Worm (Caenorhabditis elegans) whole organism, late embryonic: ENCODE measurements around the gene fem-1.

ENCODE experiments used
- C38D4.7 ChIP-seq: fragments of 200-800 bp; sonication (Bioruptor generic); optimal IDR thresholded peaks from 2 replicates; lab custom pipeline; 2018; ENCODE audit warnings: mild to moderate bottlenecking, missing genetic modification characterization, moderate library complexity, missing compliant biosample characterization
- K02D7.2 ChIP-seq: sonication (generic microtip); optimal IDR thresholded peaks from 2 replicates; lab custom pipeline; 2017; ENCODE audit warnings: mild to moderate bottlenecking, missing genetic modification characterization, missing compliant biosample characterization
- K09A11.1 ChIP-seq: sonication (generic microtip); optimal IDR thresholded peaks from 2 replicates; lab custom pipeline; 2017; ENCODE audit warnings: antibody characterized with exemption, mild to moderate bottlenecking, missing genetic modification characterization, missing compliant biosample characterization; ENCODE audit not compliant: insufficient read depth
- Y22D7AL.16 ChIP-seq: sonication (generic microtip); optimal IDR thresholded peaks from 2 replicates; lab custom pipeline; 2016; ENCODE audit warnings: missing genetic modification characterization, missing compliant biosample characterization
- ceh-19 ChIP-seq: fragments of 200-800 bp; sonication (Bioruptor generic); optimal IDR thresholded peaks from 2 replicates; lab custom pipeline; 2018; ENCODE audit warnings: mild to moderate bottlenecking, missing genetic modification characterization, missing compliant biosample characterization
- ceh-24 ChIP-seq: sonication (generic microtip); optimal IDR thresholded peaks from 2 replicates; lab custom pipeline; 2016; ENCODE audit warnings: mild to moderate bottlenecking, missing genetic modification characterization, missing compliant biosample characterization
- ceh-31 ChIP-seq: sonication (generic microtip); optimal IDR thresholded peaks from 2 replicates; lab custom pipeline; 2016; ENCODE audit warnings: missing genetic modification characterization, missing compliant biosample characterization
- ceh-48 ChIP-seq: sonication (generic microtip); optimal IDR thresholded peaks from 2 replicates; lab custom pipeline; 2016; ENCODE audit warnings: missing genetic modification characterization, inconsistent platforms, missing compliant biosample characterization
- che-1 ChIP-seq: sonication (generic microtip); optimal IDR thresholded peaks from 2 replicates; lab custom pipeline; 2016; ENCODE audit warnings: mild to moderate bottlenecking, missing genetic modification characterization, missing compliant biosample characterization
- ets-4 ChIP-seq: sonication (generic microtip); optimal IDR thresholded peaks from 2 replicates; lab custom pipeline; 2016; ENCODE audit warnings: missing genetic modification characterization, missing compliant biosample characterization
- fkh-10 ChIP-seq: fragments of 150-350 bp; optimal IDR thresholded peaks from 2 replicates; lab custom pipeline; 2014; ENCODE audit warnings: missing biosample characterization, missing genetic modification reagents, missing genetic modification characterization
- fkh-6 ChIP-seq: sonication (generic microtip); optimal IDR thresholded peaks from 2 replicates; lab custom pipeline; 2016; ENCODE audit warnings: missing genetic modification characterization, missing compliant biosample characterization
- hlh-13 ChIP-seq: fragments of 200-800 bp; sonication (Bioruptor generic); optimal IDR thresholded peaks from 2 replicates; lab custom pipeline; 2018; ENCODE audit warnings: mild to moderate bottlenecking, missing genetic modification characterization, missing compliant biosample characterization
- hlh-30 ChIP-seq: sonication (generic microtip); optimal IDR thresholded peaks from 2 replicates; lab custom pipeline; 2017; ENCODE audit warnings: antibody characterized with exemption, missing genetic modification characterization, missing compliant biosample characterization; ENCODE audit not compliant: insufficient read depth
- lin-11 ChIP-seq: fragments of 200-800 bp; sonication (Bioruptor generic); optimal IDR thresholded peaks from 2 replicates; lab custom pipeline; 2018; ENCODE audit warnings: mild to moderate bottlenecking, missing genetic modification characterization, missing compliant biosample characterization
- mec-3 ChIP-seq: sonication (generic microtip); optimal IDR thresholded peaks from 2 replicates; lab custom pipeline; 2016; ENCODE audit warnings: borderline replicate concordance, missing genetic modification characterization, missing compliant biosample characterization
- nfya-1 ChIP-seq: sonication (generic microtip); optimal IDR thresholded peaks from 2 replicates; lab custom pipeline; 2017; ENCODE audit warnings: missing genetic modification characterization, mild to moderate bottlenecking, missing compliant biosample characterization, antibody characterized with exemption, moderate library complexity
- nhr-232 ChIP-seq: sonication (generic microtip); optimal IDR thresholded peaks from 2 replicates; lab custom pipeline; 2016; ENCODE audit warnings: missing genetic modification characterization, missing compliant biosample characterization
- pax-1 ChIP-seq: fragments of 150-350 bp; optimal IDR thresholded peaks from 2 replicates; lab custom pipeline; 2014; ENCODE audit warnings: missing biosample characterization, missing genetic modification characterization
- pha-2 ChIP-seq: sonication (generic microtip); optimal IDR thresholded peaks from 2 replicates; lab custom pipeline; 2017; ENCODE audit warnings: mild to moderate bottlenecking, missing genetic modification characterization, missing compliant biosample characterization
- ref-2 ChIP-seq: sonication (generic microtip); optimal IDR thresholded peaks from 2 replicates; lab custom pipeline; 2016; ENCODE audit warnings: missing genetic modification characterization, missing compliant biosample characterization
- rnt-1 ChIP-seq: sonication (generic microtip); optimal IDR thresholded peaks from 2 replicates; lab custom pipeline; 2016; ENCODE audit warnings: missing genetic modification characterization, missing compliant biosample characterization
- sox-2 ChIP-seq: fragments of 200-800 bp; sonication (Bioruptor generic); IDR thresholded peaks from 2 replicates; pipeline ENCODE4 v1.3.6; 2022; ENCODE audit warnings: missing genetic modification reagents, missing genetic modification characterization, missing compliant biosample characterization
- syd-9 ChIP-seq: sonication (generic microtip); optimal IDR thresholded peaks from 2 replicates; lab custom pipeline; 2016; ENCODE audit warnings: mild to moderate bottlenecking, missing genetic modification characterization, moderate library complexity, missing compliant biosample characterization
- tbx-2 ChIP-seq: sonication (generic microtip); optimal IDR thresholded peaks from 2 replicates; lab custom pipeline; 2016; ENCODE audit warnings: missing genetic modification characterization, missing compliant biosample characterization
- ttx-3 ChIP-seq: sonication (generic microtip); optimal IDR thresholded peaks from 2 replicates; lab custom pipeline; 2016; ENCODE audit warnings: missing genetic modification reagents, missing genetic modification characterization, missing compliant biosample characterization
- unc-3 ChIP-seq, 2 experiments: fragments of 200-800 bp in 1 of 2; sonication (Bioruptor generic) in 1 of 2; sonication (generic microtip) in 1 of 2; conservative IDR thresholded peaks in 1 of 2; optimal IDR thresholded peaks in 1 of 2; 2 replicates each; pipeline versions ENCODE4 v1.3.6 to Lab custom; 2016 to 2022; ENCODE audit warnings: missing compliant biosample characterization in 2 of 2, missing genetic modification characterization in 2 of 2, missing genetic modification reagents in 1 of 2
- unc-42 ChIP-seq: sonication (generic microtip); optimal IDR thresholded peaks from 2 replicates; lab custom pipeline; 2016; ENCODE audit warnings: missing genotype, missing genetic modification characterization, missing compliant biosample characterization
- unc-55 ChIP-seq: sonication (generic microtip); optimal IDR thresholded peaks from 2 replicates; lab custom pipeline; 2017; ENCODE audit warnings: missing biosample characterization, missing genetic modification reagents, missing genetic modification characterization
- ztf-16 ChIP-seq: sonication (generic microtip); optimal IDR thresholded peaks from 2 replicates; lab custom pipeline; 2017; ENCODE audit warnings: missing genetic modification characterization, missing compliant biosample characterization

The fem-1 gene

DNA sequence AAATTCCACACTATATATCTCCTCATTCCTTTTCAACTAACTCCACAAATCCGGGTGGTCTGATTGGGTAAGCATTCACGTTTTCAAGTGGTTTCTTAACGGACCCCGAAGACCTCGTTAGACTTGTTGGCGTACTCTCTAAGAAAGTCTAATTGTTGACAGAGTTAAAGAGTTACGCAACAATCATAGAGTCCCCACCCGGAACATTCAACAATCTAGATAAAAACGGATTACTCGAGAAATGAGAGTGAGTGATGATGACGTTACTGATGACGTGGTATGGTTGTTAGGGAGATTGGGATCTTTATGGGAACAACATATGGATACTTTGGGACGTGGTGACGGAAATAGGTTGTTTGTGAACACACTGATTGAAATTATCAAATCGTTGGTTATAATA lies 35.2 kb downstream of the fem-1 start:
- TF ChIP-seq nfya-1 (tag; lab: Kevin White, UChicago), result peak; percentile 1
- no peak for TF ChIP-seq ceh-19 (GFP tag; lab: Kevin White, UChicago)
- TF ChIP-seq unc-42 (tag; lab: Kevin White, UChicago), result peak; percentile 33

DNA sequence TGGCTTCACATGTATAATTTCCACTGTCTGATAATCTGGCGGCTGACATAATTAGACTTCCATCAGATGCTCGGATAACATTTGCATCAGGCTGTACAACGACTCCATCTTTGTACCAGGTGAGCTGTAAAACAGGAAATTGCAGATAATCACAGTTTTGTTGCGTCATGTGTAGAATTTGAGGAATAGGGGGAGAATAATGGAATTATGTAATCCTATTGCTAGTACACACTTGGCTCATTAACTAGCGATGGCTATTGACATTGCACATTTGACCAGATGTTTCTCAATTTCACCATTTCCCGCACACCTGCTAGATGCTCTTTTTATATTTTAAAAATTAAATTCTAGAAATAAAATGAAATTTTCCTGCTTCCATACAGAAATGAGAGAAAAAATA lies 36.3 kb downstream of the fem-1 start:
- TF ChIP-seq unc-42 (tag; lab: Kevin White, UChicago), result peak; percentile 58
- TF ChIP-seq lin-11 (tag; lab: Kevin White, UChicago), result no peak
- no peak for TF ChIP-seq ceh-24 (tag; lab: Kevin White, UChicago)

DNA sequence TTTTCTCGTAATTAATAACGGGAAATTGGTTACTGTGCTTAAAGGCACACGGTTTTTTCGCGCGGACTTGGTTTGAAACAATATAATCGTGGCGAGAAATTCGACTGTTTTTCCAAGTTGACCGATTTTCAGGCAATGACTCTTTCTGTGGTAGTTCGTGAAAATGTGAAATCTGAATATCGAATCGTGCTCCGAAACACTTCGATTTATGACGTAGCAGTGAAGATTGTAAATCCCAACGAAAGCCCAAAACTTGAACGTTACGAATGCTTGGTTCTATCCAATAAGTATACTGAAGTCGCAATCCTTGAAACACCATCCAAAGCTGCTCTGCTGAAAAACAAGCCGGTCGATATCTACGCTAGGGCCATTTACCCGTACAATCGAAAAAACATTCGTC lies 43.7 kb downstream of the fem-1 start:
- TF ChIP-seq unc-55 (GFP tag; lab: Kevin White, UChicago), result no peak
- no peak for TF ChIP-seq C38D4.7 (GFP tag; lab: Kevin White, UChicago)
- no peak for TF ChIP-seq unc-42 (tag; lab: Kevin White, UChicago)
- TF ChIP-seq ets-4 (tag; lab: Kevin White, UChicago), result no peak
- no peak for TF ChIP-seq nhr-232 (tag; lab: Kevin White, UChicago)
- no peak for TF ChIP-seq hlh-30 (tag; lab: Kevin White, UChicago)
- TF ChIP-seq ceh-24 (tag; lab: Kevin White, UChicago), result no peak
- no peak for TF ChIP-seq che-1 (tag; lab: Kevin White, UChicago)
- TF ChIP-seq Y22D7AL.16 (tag; lab: Kevin White, UChicago), result no peak
- TF ChIP-seq ref-2, result no peak
- no peak for TF ChIP-seq syd-9 (tag; lab: Kevin White, UChicago)
- no peak for TF ChIP-seq K09A11.1 (tag; lab: Kevin White, UChicago)
- no peak for TF ChIP-seq pha-2
- TF ChIP-seq, all 69 proteins: peak for 0

DNA sequence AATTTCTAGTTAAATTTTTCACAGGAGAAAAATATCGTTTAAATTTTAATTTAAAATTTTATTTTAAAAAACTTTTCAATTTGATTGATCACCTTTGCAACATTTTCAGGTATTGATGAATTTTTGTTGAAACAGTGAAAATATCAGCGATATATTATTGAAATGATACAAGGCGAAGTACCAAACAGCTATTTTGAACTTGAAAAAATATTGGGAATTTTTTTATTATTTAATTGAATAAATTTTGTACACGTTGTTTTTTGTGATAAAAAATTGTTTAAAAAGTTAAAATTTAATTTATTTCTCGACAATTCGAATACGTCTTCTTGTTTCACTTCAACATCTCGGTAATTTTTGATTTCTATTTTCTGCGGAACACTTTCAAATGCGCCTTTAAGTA lies 44.1 kb downstream of the fem-1 start, which contains the start of gene B0273.1:
Gene B0273.1, plus strand, starts transcription at position 301 of the 400 bp plus-strand sequence.
- TF ChIP-seq tbx-2 (tag; lab: Kevin White, UChicago), result no peak
- no peak for TF ChIP-seq sox-2 (GFP tag; lab: Robert Waterston, UW)
- TF ChIP-seq lin-11 (tag; lab: Kevin White, UChicago), result no peak
- TF ChIP-seq fkh-10 (GFP tag; lab: Kevin White, UChicago), result no peak
- TF ChIP-seq ceh-48 (tag; lab: Kevin White, UChicago), result no peak
- no peak for TF ChIP-seq unc-55 (GFP tag; lab: Kevin White, UChicago)
- TF ChIP-seq rnt-1, result no peak
- TF ChIP-seq ceh-19 (GFP tag; lab: Kevin White, UChicago), result no peak
- no peak for TF ChIP-seq mec-3 (tag; lab: Kevin White, UChicago)
- TF ChIP-seq hlh-13 (GFP tag; lab: Kevin White, UChicago), result no peak
- TF ChIP-seq ztf-16 (tag; lab: Kevin White, UChicago), result no peak
- no peak for TF ChIP-seq hlh-30 (tag; lab: Kevin White, UChicago)
- TF ChIP-seq ttx-3 (tag; lab: Kevin White, UChicago), result no peak
- no peak for TF ChIP-seq unc-3 (GFP tag; conservative IDR thresholded peaks at IDR 0.05; lab: Robert Waterston, UW)
- TF ChIP-seq unc-3 (tag; optimal IDR thresholded peaks at IDR 0.05; lab: Kevin White, UChicago), result no peak

DNA sequence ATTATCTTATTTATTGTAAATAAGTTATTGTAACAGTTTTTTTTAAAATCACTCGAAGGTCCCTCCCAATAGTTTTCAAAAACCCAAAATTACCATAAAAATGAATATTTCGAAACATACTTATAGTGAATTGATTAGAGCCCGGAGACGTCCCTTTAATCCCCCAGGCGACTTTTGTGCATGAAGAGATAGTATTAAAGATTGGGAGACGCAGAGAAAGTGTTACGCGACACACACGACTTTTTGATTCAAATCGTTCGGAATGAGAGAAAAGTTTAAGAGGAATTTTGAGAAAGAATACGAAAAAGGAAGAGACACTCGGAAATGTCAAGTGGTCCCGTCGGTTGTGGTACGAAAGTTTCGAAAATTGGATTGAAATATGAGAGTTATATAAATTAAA lies 44.6 kb downstream of the fem-1 start:
- TF ChIP-seq ttx-3 (tag; lab: Kevin White, UChicago) (no peak), pax-1 (tag; lab: Kevin White, UChicago) (no peak), ceh-31 (tag; lab: Kevin White, UChicago) (no peak), K09A11.1 (tag; lab: Kevin White, UChicago) (no peak), fkh-6 (no peak), ref-2 (no peak), pha-2 (no peak), K02D7.2 (tag; lab: Kevin White, UChicago) (no peak)
- TF ChIP-seq, all 69 proteins: peak for 0
